Worm (Caenorhabditis elegans) whole organism, L4 larva: ENCODE data around the gene hhat-2.
A peak's percentile ranks its signal among the peaks of the same experiment; 100 is the strongest.

Source experiments
- D1046.2 ChIP-seq: fragments of 200-800 bp; sonication (Bioruptor generic); IDR thresholded peaks from 2 replicates; pipeline ENCODE4 v1.3.6; 2022; ENCODE audit warnings: missing genetic modification characterization, missing compliant biosample characterization
- F37D6.2 ChIP-seq: sonication (generic microtip); optimal IDR thresholded peaks from 2 replicates; lab custom pipeline; 2016; ENCODE audit warnings: mild to moderate bottlenecking, missing genetic modification characterization, missing compliant biosample characterization
- R02D3.7 ChIP-seq: fragments of 150-350 bp; sonication (generic microtip); optimal IDR thresholded peaks from 3 replicates; lab custom pipeline; 2014; ENCODE audit warnings: missing biosample characterization, missing genetic modification characterization
- Y105C5A.15 ChIP-seq: fragments of 200-800 bp; sonication (Bioruptor generic); IDR thresholded peaks from 2 replicates; pipeline ENCODE4 v1.3.6; 2022; ENCODE audit warnings: missing genetic modification characterization, missing compliant biosample characterization
- Y5F2A.4 ChIP-seq: fragments of 200-800 bp; sonication (Bioruptor generic); optimal IDR thresholded peaks from 2 replicates; lab custom pipeline; 2018; ENCODE audit warnings: mild to moderate bottlenecking, missing genetic modification characterization, missing compliant biosample characterization
- aha-1 ChIP-seq: fragments of 150-350 bp; peaks from one replicate; lab custom pipeline; 2014; ENCODE audit warnings: missing biosample characterization, missing genetic modification characterization
- ama-1 ChIP-seq: fragments of 150-350 bp; optimal IDR thresholded peaks from 2 replicates; lab custom pipeline; 2014; ENCODE audit warnings: inconsistent platforms, mixed read lengths
- attf-4 ChIP-seq: sonication (generic microtip); optimal IDR thresholded peaks from 3 replicates; lab custom pipeline; 2017; ENCODE audit warnings: missing biosample characterization, missing genetic modification characterization
- ceh-28 ChIP-seq: fragments of 150-350 bp; optimal IDR thresholded peaks from 2 replicates; lab custom pipeline; 2014; ENCODE audit warnings: missing biosample characterization, missing genetic modification reagents, missing genetic modification characterization
- ceh-32 ChIP-seq: sonication (generic microtip); optimal IDR thresholded peaks from 2 replicates; lab custom pipeline; 2016; ENCODE audit warnings: mild to moderate bottlenecking, missing genetic modification characterization, missing compliant biosample characterization; ENCODE audit not compliant: poor library complexity
- ceh-82 ChIP-seq: sonication (generic microtip); optimal IDR thresholded peaks from 2 replicates; lab custom pipeline; 2017; ENCODE audit warnings: missing biosample characterization, missing genetic modification characterization
- ctbp-1 ChIP-seq: fragments of 200-800 bp; sonication (Bioruptor generic); IDR thresholded peaks from 2 replicates; pipeline ENCODE4 v1.3.6; 2022; ENCODE audit warnings: missing genetic modification reagents, missing genetic modification characterization, missing compliant biosample characterization
- daf-19 ChIP-seq: fragments of 200-800 bp; sonication (Bioruptor generic); conservative IDR thresholded peaks from 2 replicates; pipeline ENCODE4 v1.3.6; 2022; ENCODE audit warnings: missing genetic modification characterization, missing compliant biosample characterization
- dpl-1 ChIP-seq: fragments of 150-350 bp; optimal IDR thresholded peaks from 2 replicates; lab custom pipeline; 2014; ENCODE audit warnings: missing biosample characterization, missing genetic modification reagents, missing genetic modification characterization
- dve-1 ChIP-seq: sonication (generic microtip); optimal IDR thresholded peaks from 2 replicates; lab custom pipeline; 2017; ENCODE audit warnings: antibody characterized with exemption, mild to moderate bottlenecking, missing genetic modification characterization, missing compliant biosample characterization; ENCODE audit not compliant: insufficient read depth
- hlh-11 ChIP-seq: fragments of 200-800 bp; sonication (Bioruptor generic); optimal IDR thresholded peaks from 2 replicates; lab custom pipeline; 2018; ENCODE audit warnings: mild to moderate bottlenecking, missing genetic modification characterization, missing compliant biosample characterization
- lin-15B ChIP-seq: fragments of 150-350 bp; sonication (generic microtip); optimal IDR thresholded peaks from 3 replicates; lab custom pipeline; 2014; ENCODE audit warnings: missing biosample characterization, missing genetic modification characterization
- lin-29 ChIP-seq: fragments of 200-800 bp; sonication (Bioruptor generic); IDR thresholded peaks from 2 replicates; pipeline ENCODE4 v1.3.6; 2022; ENCODE audit warnings: missing genetic modification reagents, missing genetic modification characterization, missing compliant biosample characterization
- lin-38 ChIP-seq: fragments of 200-800 bp; sonication (Bioruptor generic); IDR thresholded peaks from 2 replicates; pipeline ENCODE4 v1.3.6; 2022; ENCODE audit warnings: missing genetic modification reagents, missing genetic modification characterization, missing compliant biosample characterization
- madf-5 ChIP-seq, 2 experiments: fragments of 200-800 bp; sonication (Bioruptor generic); IDR thresholded peaks; 2 replicates each; pipeline ENCODE4 v1.3.6; 2022; ENCODE audit warnings: missing compliant biosample characterization in 2 of 2, missing genetic modification characterization in 2 of 2
- madf-9 ChIP-seq: fragments of 200-800 bp; sonication (Bioruptor generic); conservative IDR thresholded peaks from 2 replicates; pipeline ENCODE4 v1.3.6; 2022; ENCODE audit warnings: missing genetic modification reagents, missing genetic modification characterization, missing compliant biosample characterization
- mep-1 ChIP-seq: fragments of 150-350 bp; sonication (generic microtip); optimal IDR thresholded peaks from 3 replicates; lab custom pipeline; 2014; ENCODE audit warnings: missing biosample characterization, missing genetic modification characterization
- nhr-10 ChIP-seq: fragments of 150-350 bp; optimal IDR thresholded peaks from 2 replicates; lab custom pipeline; 2014; ENCODE audit warnings: missing biosample characterization, missing genetic modification characterization
- nhr-42 ChIP-seq: fragments of 200-800 bp; sonication (Bioruptor generic); IDR thresholded peaks from 2 replicates; pipeline ENCODE4 v1.3.6; 2022; ENCODE audit warnings: missing genetic modification characterization, missing compliant biosample characterization
- nhr-6 ChIP-seq: fragments of 150-350 bp; optimal IDR thresholded peaks from 2 replicates; lab custom pipeline; 2014; ENCODE audit warnings: missing biosample characterization, missing genetic modification characterization
- php-3 ChIP-seq: fragments of 200-800 bp; sonication (Bioruptor generic); IDR thresholded peaks from 2 replicates; pipeline ENCODE4 v1.3.6; 2022; ENCODE audit warnings: missing genetic modification reagents, missing genetic modification characterization, missing compliant biosample characterization
- pqm-1 ChIP-seq: sonication (generic microtip); optimal IDR thresholded peaks from 2 replicates; lab custom pipeline; 2017; ENCODE audit warnings: missing biosample characterization, missing genetic modification characterization
- sdz-12 ChIP-seq: fragments of 200-800 bp; sonication (Bioruptor generic); optimal IDR thresholded peaks from 2 replicates; lab custom pipeline; 2018; ENCODE audit warnings: mild to moderate bottlenecking, missing genetic modification characterization, missing compliant biosample characterization
- snpc-1.2 ChIP-seq: fragments of 200-800 bp; sonication (Bioruptor generic); IDR thresholded peaks from 2 replicates; pipeline ENCODE4 v1.3.6; 2022; ENCODE audit warnings: missing genetic modification reagents, missing genetic modification characterization, missing compliant biosample characterization
- snpc-4 ChIP-seq: fragments of 150-350 bp; optimal IDR thresholded peaks from 2 replicates; lab custom pipeline; 2014; ENCODE audit warnings: missing biosample characterization, missing genetic modification characterization
- spr-1 ChIP-seq: sonication (generic microtip); optimal IDR thresholded peaks from 2 replicates; lab custom pipeline; 2016; ENCODE audit warnings: mild to moderate bottlenecking, missing genetic modification characterization, missing compliant biosample characterization
- spr-3 ChIP-seq: fragments of 200-800 bp; sonication (Bioruptor generic); optimal IDR thresholded peaks from 2 replicates; lab custom pipeline; 2018; ENCODE audit warnings: mild to moderate bottlenecking, missing genetic modification characterization, missing compliant biosample characterization
- unc-62 ChIP-seq, 3 experiments: fragments of 150-350 bp in 1 of 3; sonication (generic microtip); optimal IDR thresholded peaks in 2 of 3; peaks in 1 of 3; 1 replicate in 1 of 3; 2 replicates in 2 of 3; lab custom pipeline; 2014 to 2017; ENCODE audit warnings: missing biosample characterization in 3 of 3, missing genetic modification characterization in 3 of 3, missing genetic modification reagents in 3 of 3, missing genotype in 1 of 3
- zag-1 ChIP-seq: fragments of 150-350 bp; optimal IDR thresholded peaks from 2 replicates; lab custom pipeline; 2014; ENCODE audit warnings: missing biosample characterization, missing genetic modification characterization
- zip-11 ChIP-seq: fragments of 200-800 bp; sonication (Bioruptor generic); IDR thresholded peaks from 2 replicates; pipeline ENCODE4 v1.3.6; 2022; ENCODE audit warnings: missing genetic modification characterization, missing compliant biosample characterization
- ztf-7 ChIP-seq: fragments of 150-350 bp; optimal IDR thresholded peaks from 2 replicates; lab custom pipeline; 2014; ENCODE audit warnings: missing biosample characterization, missing genetic modification characterization

hhat-2 gene

ce11 chrIV:14786374-14787136 is 42.4 kb downstream of the hhat-2 start, which contains the start of gene melo-1 (continued):
- TF ChIP-seq Y5F2A.4 (GFP tag; lab: Kevin White, UChicago) (no peak), mep-1 (tag; lab: Kevin White, UChicago) (peak; percentile 47), nhr-10 (tag; lab: Kevin White, UChicago) (no peak), nhr-6 (tag; lab: Kevin White, UChicago) (peak; percentile 26), ceh-28 (tag; lab: Kevin White, UChicago) (no peak), Y105C5A.15 (GFP tag; lab: Robert Waterston, UW) (no peak), snpc-4 (tag; lab: Kevin White, UChicago) (no peak), lin-15B (tag; lab: Kevin White, UChicago) (no peak), zag-1 (tag; lab: Kevin White, UChicago) (no peak), php-3 (GFP tag; lab: Robert Waterston, UW) (no peak), nhr-42 (GFP tag; lab: Robert Waterston, UW) (no peak), dve-1 (tag; lab: Kevin White, UChicago) (peak; percentile 74), R02D3.7 (tag; lab: Kevin White, UChicago) (no peak), F37D6.2 (tag; lab: Kevin White, UChicago) (no peak), ceh-82 (tag; lab: Kevin White, UChicago) (no peak), ama-1 (lab: Kevin White, UChicago) (peak; percentile 13), ctbp-1 (GFP tag; lab: Robert Waterston, UW) (no peak), zip-11 (no peak), sdz-12 (GFP tag; lab: Kevin White, UChicago) (no peak), spr-3 (GFP tag; lab: Kevin White, UChicago) (no peak), attf-4 (tag; lab: Kevin White, UChicago) (no peak), spr-1 (tag; lab: Kevin White, UChicago) (no peak), daf-19 (GFP tag; lab: Robert Waterston, UW) (no peak), snpc-1.2 (GFP tag; lab: Robert Waterston, UW) (0 out of 2 replicates have a peak, but pooled peaks have one; percentile 21), ceh-32 (tag; lab: Kevin White, UChicago) (no peak), dpl-1 (GFP tag; lab: Kevin White, UChicago) (peak; percentile 41), madf-9 (no peak), lin-38 (no peak; the same call in 1 of the 2 replicates), D1046.2 (GFP tag; lab: Robert Waterston, UW) (no peak), hlh-11 (tag; lab: Kevin White, UChicago) (peak; percentile 34), ztf-7 (peak; percentile 23)

ce11 chrIV:14784481-14784880 is 44.4 kb downstream of the hhat-2 start, which contains the start of gene nlp-56:
Gene nlp-56, minus strand, starts transcription at chrIV:14784737.
- peak; percentile 93 for TF ChIP-seq aha-1
- TF ChIP-seq lin-29 = no peak

ce11 chrIV:14782211-14782610 is 46.7 kb downstream of the hhat-2 start, which contains the start of gene Y57G11C.1130:
Gene Y57G11C.1130, plus strand, starts transcription at chrIV:14782511.
- no peak for TF ChIP-seq madf-5 (GFP tag; IDR thresholded peaks at IDR 0.05; lab: Robert Waterston, UW)
- TF ChIP-seq lin-38 = no peak
- no peak for TF ChIP-seq unc-62 (GFP tag; optimal IDR thresholded peaks at IDR 0.05 in 1 of 2; lab: Kevin White, UChicago)
- no peak for TF ChIP-seq unc-62 (tag; optimal IDR thresholded peaks at IDR 0.05; lab: Kevin White, UChicago)
- no peak for TF ChIP-seq pqm-1 (tag; lab: Kevin White, UChicago)
